Worm (Caenorhabditis elegans): ENCODE data around the gene pqn-83.

ce11 chrIII:13055342-13055741, 43.9 kb downstream of the pqn-83 start, which contains the start of gene F54F12.1:
- no peak for TF ChIP-seq tbx-11 (GFP tag; IDR thresholded peaks at IDR 0.05)
- TF ChIP-seq F13C5.2 (tag; optimal IDR thresholded peaks at IDR 0.05), result no peak

Measured in whole organism, early embryonic.